Worm (Caenorhabditis elegans) whole organism, L3 larva: Measurements from ENCODE around the gene ZK666.2.
A peak's percentile ranks its signal among the peaks of the same experiment; 100 is the strongest.

Experiments
- daf-12 ChIP-seq: fragments of 150-350 bp; optimal IDR thresholded peaks from 2 replicates; lab custom pipeline; 2014; ENCODE audit warnings: missing biosample characterization, missing genetic modification reagents, missing genetic modification characterization
- elt-2 ChIP-seq: sonication (generic microtip); optimal IDR thresholded peaks from 2 replicates; lab custom pipeline; 2016; ENCODE audit warnings: missing genetic modification reagents, mild to moderate bottlenecking, missing genetic modification characterization, missing compliant biosample characterization
- fkh-10 ChIP-seq: sonication (generic microtip); optimal IDR thresholded peaks from 2 replicates; lab custom pipeline; 2017; ENCODE audit warnings: missing biosample characterization, missing genetic modification reagents, missing genetic modification characterization
- nhr-11 ChIP-seq: fragments of 150-350 bp; optimal IDR thresholded peaks from 2 replicates; lab custom pipeline; 2014; ENCODE audit warnings: missing biosample characterization, missing genetic modification characterization
- nhr-28 ChIP-seq: fragments of 150-350 bp; optimal IDR thresholded peaks from 2 replicates; lab custom pipeline; 2014; ENCODE audit warnings: missing biosample characterization, missing genetic modification characterization
- nhr-77 ChIP-seq: fragments of 150-350 bp; optimal IDR thresholded peaks from 2 replicates; lab custom pipeline; 2014; ENCODE audit warnings: missing biosample characterization, missing genetic modification characterization
- pha-4 ChIP-seq: fragments of 150-350 bp; optimal IDR thresholded peaks from 2 replicates; lab custom pipeline; 2014; ENCODE audit warnings: missing biosample characterization, missing genetic modification reagents, missing genetic modification characterization
- pqm-1 ChIP-seq: fragments of 150-350 bp; optimal IDR thresholded peaks from 2 replicates; lab custom pipeline; 2017; ENCODE audit warnings: missing biosample characterization, missing genetic modification characterization, inconsistent platforms
- unc-62 ChIP-seq: fragments of 150-350 bp; sonication (generic microtip); optimal IDR thresholded peaks from 4 replicates; lab custom pipeline; 2014; ENCODE audit warnings: missing biosample characterization, missing genetic modification reagents, missing genetic modification characterization

ce11 chrII:10485640-10486039 lies 13.9 kb upstream of the ZK666.2 start:
- TF ChIP-seq fkh-10 (GFP tag; lab: Kevin White, UChicago): no peak
- no peak for TF ChIP-seq nhr-77
- no peak for TF ChIP-seq unc-62
- TF ChIP-seq nhr-28: no peak
- TF ChIP-seq pqm-1 (tag; lab: Kevin White, UChicago): peak; percentile 87
- no peak for TF ChIP-seq nhr-11 (tag; lab: Kevin White, UChicago)
- peak; percentile 84 for TF ChIP-seq elt-2 (tag; lab: Kevin White, UChicago)
- no peak for TF ChIP-seq daf-12 (tag; lab: Kevin White, UChicago)
- no peak for TF ChIP-seq pha-4 (tag; lab: Kevin White, UChicago)
